Fruit fly (Drosophila melanogaster): ENCODE measurements around the gene Cad96Ca.

The Cad96Ca gene

dm6 chr3R:25249145-25250141 lies 41.4 kb upstream of the Cad96Ca start, which contains the start of gene Nup358 (continued):
- TF ChIP-seq CG30403 (GFP tag; optimal IDR thresholded peaks at IDR 0.05) = peak; percentile 20
- no peak for TF ChIP-seq CG4707 (GFP tag; optimal IDR thresholded peaks at IDR 0.05)
- no peak for TF ChIP-seq CG12236 (GFP tag; optimal IDR thresholded peaks at IDR 0.05)
- peak; percentile 99 for TF ChIP-seq HLH4C (GFP tag; IDR thresholded peaks at IDR 0.05; ENCODE audit: partially characterized antibody)
- 0 out of 2 replicates have a peak, but pooled peaks have one; percentile 5 for TF ChIP-seq al (GFP tag; IDR thresholded peaks at IDR 0.05)
- no peak for TF ChIP-seq CG3838 (GFP tag; optimal IDR thresholded peaks at IDR 0.05)
- TF ChIP-seq ERR (GFP tag; optimal IDR thresholded peaks at IDR 0.05) = no peak
- peak; percentile 98 for TF ChIP-seq CG14860 (GFP tag; IDR thresholded peaks at IDR 0.05; ENCODE audit: partially characterized antibody)
- no peak for TF ChIP-seq bcd (GFP tag; optimal IDR thresholded peaks at IDR 0.05)
- peak; percentile 98 for TF ChIP-seq tna (GFP tag; IDR thresholded peaks at IDR 0.05; ENCODE audit: partially characterized antibody)
- TF ChIP-seq chif (GFP tag; optimal IDR thresholded peaks at IDR 0.05) = no peak
- no peak for TF ChIP-seq lov (optimal IDR thresholded peaks at IDR 0.05)
- TF ChIP-seq lov (GFP tag; IDR thresholded peaks at IDR 0.05) = no peak
- TF ChIP-seq Opbp (GFP tag; IDR thresholded peaks at IDR 0.05; ENCODE audit: partially characterized antibody) = peak; percentile 99
- peak; percentile 90 for TF ChIP-seq sna (GFP tag; IDR thresholded peaks at IDR 0.05; ENCODE audit: partially characterized antibody)
- no peak for TF ChIP-seq Nf-YA (GFP tag; IDR thresholded peaks at IDR 0.05)
- TF ChIP-seq CG8924 (tag; optimal IDR thresholded peaks at IDR 0.05) = peak; percentile 32
- no peak for TF ChIP-seq salm (tag; optimal IDR thresholded peaks at IDR 0.05)
- TF ChIP-seq CG7372 (GFP tag; IDR thresholded peaks at IDR 0.05) = no peak
- TF ChIP-seq Mes4 (GFP tag; optimal IDR thresholded peaks at IDR 0.05) = no peak
- TF ChIP-seq slbo (GFP tag; IDR thresholded peaks at IDR 0.05) = no peak
- no peak for TF ChIP-seq peb (GFP tag; IDR thresholded peaks at IDR 0.05)
- TF ChIP-seq CG13287 (GFP tag; IDR thresholded peaks at IDR 0.05; ENCODE audit: partially characterized antibody) = peak; percentile 97
- peak; percentile 55 for TF ChIP-seq CG12391 (tag; optimal IDR thresholded peaks at IDR 0.05)
- no peak for TF ChIP-seq CG14441 (GFP tag; IDR thresholded peaks at IDR 0.05)
- peak; percentile 14 for TF ChIP-seq CG10543 (GFP tag; optimal IDR thresholded peaks at IDR 0.05)
- TF ChIP-seq trh (GFP tag; optimal IDR thresholded peaks at IDR 0.05) = no peak
- no peak for TF ChIP-seq CG3726 (GFP tag; IDR thresholded peaks at IDR 0.05)
- peak; percentile 98 for TF ChIP-seq zen2 (GFP tag; IDR thresholded peaks at IDR 0.05; ENCODE audit: partially characterized antibody)
- TF ChIP-seq corto (GFP tag; optimal IDR thresholded peaks at IDR 0.05) = peak; percentile 16
- TF ChIP-seq bbx (GFP tag; IDR thresholded peaks at IDR 0.05; ENCODE audit: partially characterized antibody) = peak; percentile 99
- TF ChIP-seq rib (GFP tag; IDR thresholded peaks at IDR 0.05) = peak; percentile 95
- peak; percentile 14 for TF ChIP-seq Abd-B (GFP tag; optimal IDR thresholded peaks at IDR 0.05)
- peak; percentile 5; the same call in 1 of the 2 replicates for TF ChIP-seq Adf1 (GFP tag; IDR thresholded peaks at IDR 0.05)
- no peak for TF ChIP-seq CG4820 (GFP tag; optimal IDR thresholded peaks at IDR 0.05)
- TF ChIP-seq dysf (GFP tag; IDR thresholded peaks at IDR 0.05) = no peak
- peak; percentile 53 for TF ChIP-seq CG3995 (GFP tag; optimal IDR thresholded peaks at IDR 0.05)
- TF ChIP-seq klu (GFP tag; IDR thresholded peaks at IDR 0.05) = no peak
- TF ChIP-seq CG31388 (GFP tag; optimal IDR thresholded peaks at IDR 0.05) = no peak
- TF ChIP-seq CG2889 (GFP tag; IDR thresholded peaks at IDR 0.05) = no peak
- TF ChIP-seq CoRest (tag; optimal IDR thresholded peaks at IDR 0.05) = peak; percentile 22
- TF ChIP-seq CG30020 (tag; optimal IDR thresholded peaks at IDR 0.05) = peak; percentile 35
- TF ChIP-seq nerfin-2 (GFP tag; IDR thresholded peaks at IDR 0.05; ENCODE audit: partially characterized antibody) = peak; percentile 97
- peak; percentile 51 for TF ChIP-seq Dp (GFP tag; optimal IDR thresholded peaks at IDR 0.05)
- no peak for TF ChIP-seq CG7556 (GFP tag; optimal IDR thresholded peaks at IDR 0.05)
- TF ChIP-seq Xbp1 (GFP tag; optimal IDR thresholded peaks at IDR 0.05) = peak; percentile 38
- TF ChIP-seq Bgb (GFP tag; IDR thresholded peaks at IDR 0.05; ENCODE audit: partially characterized antibody) = peak; percentile 99
- no peak for TF ChIP-seq CG10366 (GFP tag; IDR thresholded peaks at IDR 0.05)
